Worm (Caenorhabditis elegans): Measurements from ENCODE around the gene D2023.6.

- TF ChIP-seq sea-1 (GFP tag; conservative IDR thresholded peaks at IDR 0.05), result no peak
- TF ChIP-seq F13C5.2 (tag; optimal IDR thresholded peaks at IDR 0.05), result no peak
- no peak for TF ChIP-seq scrt-1 (GFP tag; IDR thresholded peaks at IDR 0.05)
- no peak for TF ChIP-seq tbx-11 (GFP tag; IDR thresholded peaks at IDR 0.05)
- no peak for TF ChIP-seq aly-1 (tag; optimal IDR thresholded peaks at IDR 0.05)
- no peak for TF ChIP-seq ama-1 (optimal IDR thresholded peaks at IDR 0.05)
These were observed 12.1 kb downstream of the D2023.6 start, which contains the start of gene idpb-5 for ce11 chrV:11839220-11839619.

Data from whole organism, early embryonic.